Worm (Caenorhabditis elegans) whole organism, L4 larva: ENCODE results near the gene mnr-1.
A peak's percentile ranks its signal among the peaks of the same experiment; 100 is the strongest.

Source experiments
- F26F4.8 ChIP-seq: fragments of 200-800 bp; sonication (Bioruptor generic); conservative IDR thresholded peaks from 2 replicates; pipeline ENCODE4 v1.3.6; 2022; ENCODE audit warnings: missing genetic modification characterization, missing compliant biosample characterization
- F37D6.2 ChIP-seq: sonication (generic microtip); optimal IDR thresholded peaks from 2 replicates; lab custom pipeline; 2016; ENCODE audit warnings: mild to moderate bottlenecking, missing genetic modification characterization, missing compliant biosample characterization
- R02D3.7 ChIP-seq: fragments of 150-350 bp; sonication (generic microtip); optimal IDR thresholded peaks from 3 replicates; lab custom pipeline; 2014; ENCODE audit warnings: missing biosample characterization, missing genetic modification characterization
- lsy-2 ChIP-seq, 2 experiments: fragments of 150-350 bp in 1 of 2; sonication (generic microtip) in 1 of 2; optimal IDR thresholded peaks; 2 replicates each; lab custom pipeline; 2014 to 2017; ENCODE audit warnings: missing biosample characterization in 2 of 2, missing genetic modification characterization in 2 of 2
- nhr-11 ChIP-seq: fragments of 150-350 bp; optimal IDR thresholded peaks from 2 replicates; lab custom pipeline; 2014; ENCODE audit warnings: missing biosample characterization, missing genetic modification characterization
- nhr-237 ChIP-seq: sonication (generic microtip); optimal IDR thresholded peaks from 2 replicates; lab custom pipeline; 2017; ENCODE audit warnings: missing biosample characterization, missing genetic modification characterization
- pha-4 ChIP-seq, 2 experiments: fragments of 150-350 bp in 1 of 2; fragments of 200-800 bp in 1 of 2; sonication (Bioruptor generic) in 1 of 2; IDR thresholded peaks in 1 of 2; optimal IDR thresholded peaks in 1 of 2; 2 replicates each; pipeline versions ENCODE4 v1.3.6 to Lab custom; 2014 to 2022; ENCODE audit warnings: missing genetic modification characterization in 2 of 2, missing genetic modification reagents in 2 of 2, missing biosample characterization in 1 of 2, missing compliant biosample characterization in 1 of 2
- unc-62 ChIP-seq, 3 experiments: fragments of 150-350 bp in 1 of 3; sonication (generic microtip); optimal IDR thresholded peaks in 2 of 3; peaks in 1 of 3; 1 replicate in 1 of 3; 2 replicates in 2 of 3; lab custom pipeline; 2014 to 2017; ENCODE audit warnings: missing biosample characterization in 3 of 3, missing genetic modification characterization in 3 of 3, missing genetic modification reagents in 3 of 3, missing genotype in 1 of 3
- zfp-2 ChIP-seq: sonication (generic microtip); optimal IDR thresholded peaks from 2 replicates; lab custom pipeline; 2016; ENCODE audit warnings: mild to moderate bottlenecking, missing genetic modification characterization, missing compliant biosample characterization
- zip-11 ChIP-seq: fragments of 200-800 bp; sonication (Bioruptor generic); IDR thresholded peaks from 2 replicates; pipeline ENCODE4 v1.3.6; 2022; ENCODE audit warnings: missing genetic modification characterization, missing compliant biosample characterization

- TF ChIP-seq nhr-237 (tag; lab: Kevin White, UChicago) (no peak), pha-4 (GFP tag; IDR thresholded peaks at IDR 0.05; lab: Robert Waterston, UW) (no peak), pha-4 (tag; optimal IDR thresholded peaks at IDR 0.05; lab: Kevin White, UChicago) (no peak), F37D6.2 (tag; lab: Kevin White, UChicago) (no peak), R02D3.7 (tag; lab: Kevin White, UChicago) (no peak), nhr-11 (tag; lab: Kevin White, UChicago) (no peak), zfp-2 (no peak), unc-62 (GFP tag; optimal IDR thresholded peaks at IDR 0.05 in 1 of 2; lab: Kevin White, UChicago) (peak in 1 of 2 experiments; percentile 95), unc-62 (tag; optimal IDR thresholded peaks at IDR 0.05; lab: Kevin White, UChicago) (no peak), F26F4.8 (GFP tag; lab: Robert Waterston, UW) (no peak), zip-11 (GFP tag; lab: Robert Waterston, UW) (no peak), lsy-2 (tag; optimal IDR thresholded peaks at IDR 0.05; lab: Kevin White, UChicago) (no peak)
These were observed 29.2 kb upstream of the mnr-1 start for ce11 chrV:20625260-20625659.
